Fruit fly (Drosophila melanogaster) S2 (cell line): ENCODE measurements around the gene CHKov2.

ENCODE experiments used
- CG8478 ChIP-seq: fragments of >200 bp; optimal IDR thresholded peaks from 2 replicates; lab custom pipeline; 2018
- CTCF ChIP-seq, 2 experiments: fragments of >200 bp; optimal IDR thresholded peaks; 2 replicates each; lab custom pipeline; 2018

- TF ChIP-seq CG8478 (lab: Kevin White, UChicago) (no peak), CTCF (optimal IDR thresholded peaks at IDR 0.05; lab: Kevin White, UChicago) (no peak)
These were observed 27.1 kb downstream of the CHKov2 start, which contains the start of gene CG31436 for dm6 chr3R:25303857-25304440.
